Fruit fly (Drosophila melanogaster) whole organism, embryonic: ENCODE data around the gene CG12078.

Source experiments
- CG14965 ChIP-seq: fragments of 200-800 bp; sonication (Bioruptor generic); optimal IDR thresholded peaks from 2 replicates; lab custom pipeline; 2016; ENCODE audit warnings: missing biosample characterization, missing genetic modification characterization, borderline replicate concordance
- CG1647 ChIP-seq: fragments of 200-800 bp; sonication (Bioruptor generic); optimal IDR thresholded peaks from 3 replicates; lab custom pipeline; 2016; ENCODE audit warnings: missing biosample characterization, missing genetic modification characterization
- CG3838 ChIP-seq: fragments of 200-800 bp; sonication (Bioruptor generic); optimal IDR thresholded peaks from 3 replicates; lab custom pipeline; 2016; ENCODE audit warnings: missing biosample characterization, missing genetic modification characterization
- CG4820 ChIP-seq: fragments of 200-800 bp; sonication (Bioruptor generic); optimal IDR thresholded peaks from 3 replicates; lab custom pipeline; 2016; ENCODE audit warnings: missing biosample characterization, missing genetic modification characterization
- Elba2 ChIP-seq: fragments of 200-800 bp; sonication (Bioruptor generic); optimal IDR thresholded peaks from 3 replicates; lab custom pipeline; 2016; ENCODE audit warnings: missing biosample characterization, missing genetic modification characterization
- Ets65A ChIP-seq: fragments of 200-800 bp; sonication (Bioruptor generic); peaks from one replicate; lab custom pipeline; 2016; ENCODE audit warnings: missing biosample characterization, missing genetic modification characterization
- Ssrp ChIP-seq: fragments of 200-800 bp; sonication (Bioruptor generic); optimal IDR thresholded peaks from 2 replicates; lab custom pipeline; 2018; ENCODE audit warnings: missing biosample characterization, mild to moderate bottlenecking, missing genetic modification characterization, moderate library complexity

dm6 chr3L:3253631-3254030, 9.5 kb upstream of the CG12078 start:
- no peak for TF ChIP-seq CG3838
- TF ChIP-seq Elba2 (GFP tag; lab: Kevin White, UChicago), result no peak
- TF ChIP-seq CG14965, result no peak
- TF ChIP-seq Ets65A (GFP tag; lab: Kevin White, UChicago), result no peak
- TF ChIP-seq CG4820, result no peak
- TF ChIP-seq Ssrp (tag; lab: Kevin White, UChicago), result no peak
- TF ChIP-seq CG1647, result no peak
